Worm (Caenorhabditis elegans) whole organism, L1 larva: ENCODE results near the gene emb-5.
"Not testable (repeated sequence)": the region's sequence is repeated elsewhere in the genome, so short reads cannot be mapped to it uniquely, and the experiment has no call there.

ENCODE experiments used
- blmp-1 ChIP-seq: fragments of 150-350 bp; optimal IDR thresholded peaks from 2 replicates; lab custom pipeline; 2014; ENCODE audit warnings: missing biosample characterization, missing genetic modification characterization
- ceh-82 ChIP-seq, 3 experiments: fragments of 150-350 bp in 1 of 3; sonication (generic microtip) in 2 of 3; optimal IDR thresholded peaks; 2 replicates each; lab custom pipeline; 2014 to 2017; ENCODE audit warnings: missing biosample characterization in 3 of 3, missing genetic modification characterization in 3 of 3
- dpl-1 ChIP-seq, 3 experiments: fragments of 150-350 bp in 2 of 3; sonication (generic microtip) in 1 of 3; optimal IDR thresholded peaks; 2 replicates each; lab custom pipeline; 2014 to 2017; ENCODE audit warnings: missing biosample characterization in 3 of 3, missing genetic modification characterization in 3 of 3, missing genetic modification reagents in 3 of 3
- fkh-10 ChIP-seq: sonication (generic microtip); optimal IDR thresholded peaks from 2 replicates; lab custom pipeline; 2017; ENCODE audit warnings: missing biosample characterization, missing genetic modification reagents, missing genetic modification characterization
- isw-1 ChIP-seq: fragments of 200-800 bp; sonication (Bioruptor generic); IDR thresholded peaks from 2 replicates; pipeline ENCODE4 v1.3.6; 2022; ENCODE audit warnings: missing genetic modification characterization, missing compliant biosample characterization
- lsy-2 ChIP-seq, 2 experiments: fragments of 150-350 bp; optimal IDR thresholded peaks; 2 replicates each; lab custom pipeline; 2014; ENCODE audit warnings: missing biosample characterization in 2 of 2, missing genetic modification characterization in 2 of 2
- nhr-11 ChIP-seq: fragments of 150-350 bp; optimal IDR thresholded peaks from 2 replicates; lab custom pipeline; 2014; ENCODE audit warnings: missing biosample characterization, missing genetic modification characterization
- nhr-237 ChIP-seq: fragments of 150-350 bp; optimal IDR thresholded peaks from 2 replicates; lab custom pipeline; 2014; ENCODE audit warnings: missing biosample characterization, missing genetic modification characterization
- nhr-77 ChIP-seq: fragments of 150-350 bp; optimal IDR thresholded peaks from 2 replicates; lab custom pipeline; 2014; ENCODE audit warnings: missing biosample characterization, missing genetic modification characterization
- sptf-1 ChIP-seq: fragments of 150-350 bp; optimal IDR thresholded peaks from 2 replicates; lab custom pipeline; 2014; ENCODE audit warnings: missing biosample characterization, missing genetic modification characterization
- unc-86 ChIP-seq: sonication (generic microtip); optimal IDR thresholded peaks from 2 replicates; lab custom pipeline; 2016; ENCODE audit warnings: missing genetic modification characterization, missing compliant biosample characterization

- TF ChIP-seq isw-1 (GFP tag; lab: Robert Waterston, UW); fkh-10 (GFP tag; lab: Kevin White, UChicago); blmp-1; lsy-2 (tag; optimal IDR thresholded peaks at IDR 0.05; lab: Kevin White, UChicago); unc-86 (tag; lab: Kevin White, UChicago); nhr-77; nhr-237; sptf-1 (tag; lab: Kevin White, UChicago); nhr-11; dpl-1 (GFP tag; optimal IDR thresholded peaks at IDR 0.05; lab: Kevin White, UChicago); ceh-82 (tag; optimal IDR thresholded peaks at IDR 0.05; lab: Kevin White, UChicago): not testable (repeated sequence)
Measured at ce11 chrIII:4742620-4743019, 22.1 kb upstream of the emb-5 start, which contains the start of gene twk-6.
